Fruit fly (Drosophila melanogaster) whole organism, embryonic: Measurements from ENCODE around the gene CG42823.

ENCODE experiments used
- Bteb2 ChIP-seq: fragments of 200-800 bp; sonication (Bioruptor generic); optimal IDR thresholded peaks from 2 replicates; lab custom pipeline; 2016; ENCODE audit warnings: missing biosample characterization, missing genetic modification characterization
- CG10654 ChIP-seq: fragments of 200-800 bp; sonication (Bioruptor generic); optimal IDR thresholded peaks from 2 replicates; lab custom pipeline; 2016; ENCODE audit warnings: missing biosample characterization, missing genetic modification characterization
- CG12236 ChIP-seq: fragments of 200-800 bp; sonication (Bioruptor generic); optimal IDR thresholded peaks from 2 replicates; lab custom pipeline; 2016; ENCODE audit warnings: missing biosample characterization, missing genetic modification characterization
- CG13624 ChIP-seq: fragments of 200-800 bp; sonication (Bioruptor generic); optimal IDR thresholded peaks from 2 replicates; lab custom pipeline; 2016; ENCODE audit warnings: missing biosample characterization, missing genetic modification characterization
- CG14050 ChIP-seq: fragments of 200-800 bp; sonication (Bioruptor generic); IDR thresholded peaks from 3 replicates; pipeline ENCODE4 v1.3.6; 2022; ENCODE audit warnings: missing biosample characterization, missing genetic modification characterization
- CG17186 ChIP-seq: fragments of 200-800 bp; sonication (Bioruptor generic); optimal IDR thresholded peaks from 3 replicates; lab custom pipeline; 2017; ENCODE audit warnings: missing biosample characterization, missing genetic modification reagents, missing genetic modification characterization
- CG18262 ChIP-seq: fragments of 200-800 bp; optimal IDR thresholded peaks from 3 replicates; lab custom pipeline; 2019; ENCODE audit warnings: missing biosample characterization, mild to moderate bottlenecking, missing genetic modification characterization, moderate library complexity
- CG2678 ChIP-seq: fragments of 200-800 bp; sonication (Bioruptor generic); optimal IDR thresholded peaks from 3 replicates; lab custom pipeline; 2019; ENCODE audit warnings: missing biosample characterization, mild to moderate bottlenecking, missing genetic modification characterization, moderate library complexity
- CG2889 ChIP-seq: fragments of 200-800 bp; sonication (Bioruptor generic); IDR thresholded peaks from 3 replicates; pipeline ENCODE4 v1.3.6; 2022; ENCODE audit warnings: missing biosample characterization, missing genetic modification characterization
- CG3163 ChIP-seq: fragments of 200-800 bp; sonication (Bioruptor generic); optimal IDR thresholded peaks from 3 replicates; lab custom pipeline; 2016; ENCODE audit warnings: missing biosample characterization, missing genetic modification characterization
- CG4404 ChIP-seq: fragments of 200-800 bp; sonication (Bioruptor generic); IDR thresholded peaks from 2 replicates; pipeline ENCODE4 v1.3.6; 2022; ENCODE audit warnings: missing biosample characterization, missing genetic modification characterization
- CG4820 ChIP-seq: fragments of 200-800 bp; sonication (Bioruptor generic); optimal IDR thresholded peaks from 3 replicates; lab custom pipeline; 2016; ENCODE audit warnings: missing biosample characterization, missing genetic modification characterization
- CG5180 ChIP-seq: fragments of 200-800 bp; sonication (Bioruptor generic); optimal IDR thresholded peaks from 3 replicates; lab custom pipeline; 2017; ENCODE audit warnings: missing biosample characterization, missing genetic modification characterization, mild to moderate bottlenecking, moderate library complexity, missing genetic modification reagents
- CG6689 ChIP-seq: fragments of 200-800 bp; sonication (Bioruptor generic); IDR thresholded peaks from 2 replicates; pipeline ENCODE4 v1.3.6; 2022; ENCODE audit warnings: missing biosample characterization, missing genetic modification characterization
- CG8089 ChIP-seq: fragments of 200-800 bp; sonication (Bioruptor generic); optimal IDR thresholded peaks from 3 replicates; lab custom pipeline; 2016; ENCODE audit warnings: missing biosample characterization, missing genetic modification characterization
- CG8290 ChIP-seq, 3 experiments: fragments of 200-800 bp; sonication (Bioruptor generic); optimal IDR thresholded peaks; 2 replicates each; lab custom pipeline; 2016 to 2019; ENCODE audit warnings: missing biosample characterization in 3 of 3, missing genetic modification characterization in 3 of 3, mild to moderate bottlenecking in 2 of 3, moderate library complexity in 1 of 3
- CG8924 ChIP-seq: fragments of 200-800 bp; optimal IDR thresholded peaks from 3 replicates; lab custom pipeline; 2019; ENCODE audit warnings: missing biosample characterization, mild to moderate bottlenecking, missing genetic modification characterization, moderate library complexity
- CG9797 ChIP-seq: fragments of 200-800 bp; sonication (Bioruptor generic); optimal IDR thresholded peaks from 3 replicates; lab custom pipeline; 2018; ENCODE audit warnings: missing biosample characterization, mild to moderate bottlenecking, missing genetic modification characterization
- Doc3 ChIP-seq: fragments of 200-800 bp; sonication (Bioruptor generic); IDR thresholded peaks from 3 replicates; pipeline ENCODE4 v1.3.6; 2022; ENCODE audit warnings: missing biosample characterization, missing genetic modification characterization; ENCODE audit not compliant: partially characterized antibody
- Fer2 ChIP-seq: fragments of 200-800 bp; sonication (Bioruptor generic); optimal IDR thresholded peaks from 2 replicates; lab custom pipeline; 2018; ENCODE audit warnings: missing biosample characterization, mild to moderate bottlenecking, missing genetic modification characterization, moderate library complexity
- HmgD ChIP-seq: fragments of 200-800 bp; sonication (Bioruptor generic); optimal IDR thresholded peaks from 3 replicates; lab custom pipeline; 2016; ENCODE audit warnings: missing biosample characterization, missing genetic modification characterization
- Hr39 ChIP-seq: fragments of >200 bp; optimal IDR thresholded peaks from 2 replicates; lab custom pipeline; 2017
- Max ChIP-seq: fragments of 200-800 bp; sonication (Bioruptor generic); optimal IDR thresholded peaks from 2 replicates; lab custom pipeline; 2016; ENCODE audit warnings: missing biosample characterization, mild to moderate bottlenecking, missing genetic modification characterization
- Vsx1 ChIP-seq: fragments of 200-800 bp; sonication (Bioruptor generic); optimal IDR thresholded peaks from 2 replicates; lab custom pipeline; 2017; ENCODE audit warnings: missing biosample characterization, mild to moderate bottlenecking, missing genetic modification characterization, missing genetic modification reagents
- Xbp1 ChIP-seq: fragments of 200-800 bp; sonication (Bioruptor generic); optimal IDR thresholded peaks from 3 replicates; lab custom pipeline; 2016; ENCODE audit warnings: missing biosample characterization, mild to moderate bottlenecking, missing genetic modification characterization
- ac ChIP-seq: fragments of 200-800 bp; sonication (Bioruptor generic); optimal IDR thresholded peaks from 3 replicates; lab custom pipeline; 2017; ENCODE audit warnings: missing biosample characterization, mild to moderate bottlenecking, missing genetic modification characterization
- chinmo ChIP-seq: fragments of 200-800 bp; sonication (Bioruptor generic); IDR thresholded peaks from 4 replicates; pipeline ENCODE4 v1.3.6; 2022; ENCODE audit warnings: missing biosample characterization, missing genetic modification characterization; ENCODE audit not compliant: partially characterized antibody
- eve ChIP-seq, 2 experiments: fragments of >200 bp; optimal IDR thresholded peaks; 2 replicates each; lab custom pipeline; 2017; ENCODE audit warnings: missing biosample characterization in 2 of 2, missing genetic modification characterization in 2 of 2
- fd102C ChIP-seq: fragments of 200-800 bp; sonication (Bioruptor generic); optimal IDR thresholded peaks from 2 replicates; lab custom pipeline; 2018; ENCODE audit warnings: missing biosample characterization, mild to moderate bottlenecking, missing genetic modification characterization, moderate library complexity
- fd3F ChIP-seq: fragments of 200-800 bp; sonication (Bioruptor generic); optimal IDR thresholded peaks from 2 replicates; lab custom pipeline; 2018; ENCODE audit warnings: missing biosample characterization, mild to moderate bottlenecking, missing genetic modification characterization, moderate library complexity
- gt ChIP-seq: fragments of 200-800 bp; sonication (Bioruptor generic); IDR thresholded peaks from 2 replicates; pipeline ENCODE4 v1.3.6; 2022; ENCODE audit warnings: missing biosample characterization, missing genetic modification characterization
- insv ChIP-seq, 2 experiments: fragments of 200-800 bp; sonication (Bioruptor generic); optimal IDR thresholded peaks; 3 replicates each; lab custom pipeline; 2016 to 2018; ENCODE audit warnings: missing biosample characterization in 2 of 2, missing genetic modification characterization in 2 of 2
- inv ChIP-seq: fragments of 200-800 bp; sonication (Bioruptor generic); IDR thresholded peaks from 2 replicates; pipeline ENCODE4 v1.3.6; 2022; ENCODE audit warnings: missing biosample characterization, missing genetic modification characterization; ENCODE audit not compliant: partially characterized antibody
- lola ChIP-seq, 3 experiments: fragments of >200 bp in 2 of 3; fragments of 200-800 bp in 1 of 3; sonication (Bioruptor generic) in 1 of 3; optimal IDR thresholded peaks; 2 replicates each; lab custom pipeline; 2017 to 2019; ENCODE audit warnings: missing biosample characterization in 3 of 3, missing genetic modification characterization in 3 of 3, mild to moderate bottlenecking in 1 of 3, moderate library complexity in 1 of 3
- nmo ChIP-seq: fragments of 200-800 bp; sonication (Bioruptor generic); optimal IDR thresholded peaks from 2 replicates; lab custom pipeline; 2018; ENCODE audit warnings: missing biosample characterization, mild to moderate bottlenecking, missing genetic modification characterization, moderate library complexity
- oc ChIP-seq: fragments of 200-800 bp; sonication (Bioruptor generic); optimal IDR thresholded peaks from 2 replicates; lab custom pipeline; 2018; ENCODE audit warnings: missing biosample characterization, mild to moderate bottlenecking, missing genetic modification characterization, moderate library complexity
- odd ChIP-seq: fragments of 200-800 bp; sonication (Bioruptor generic); optimal IDR thresholded peaks from 2 replicates; lab custom pipeline; 2017; ENCODE audit warnings: missing biosample characterization, mild to moderate bottlenecking, missing genetic modification characterization
- otp ChIP-seq: fragments of 200-800 bp; sonication (Bioruptor generic); IDR thresholded peaks from 3 replicates; pipeline ENCODE4, ENCODE4 v1.3.6; 2022; ENCODE audit warnings: missing biosample characterization, missing genetic modification characterization
- pan ChIP-seq, 4 experiments: fragments of >200 bp in 3 of 4; fragments of 200-800 bp in 1 of 4; sonication (Bioruptor generic) in 1 of 4; optimal IDR thresholded peaks in 3 of 4; IDR thresholded peaks in 1 of 4; 2 replicates each; pipeline versions ENCODE4 v1.3.6 to Lab custom; 2017 to 2022; ENCODE audit warnings: missing biosample characterization in 2 of 4, missing genetic modification characterization in 2 of 4, mixed read lengths in 1 of 4
- phol ChIP-seq: fragments of 200-800 bp; sonication (Bioruptor generic); optimal IDR thresholded peaks from 3 replicates; lab custom pipeline; 2018; ENCODE audit warnings: missing biosample characterization, mild to moderate bottlenecking, missing genetic modification characterization, moderate library complexity
- rib ChIP-seq: fragments of 200-800 bp; sonication (Bioruptor generic); IDR thresholded peaks from 2 replicates; pipeline ENCODE4 v1.3.6; 2022; ENCODE audit warnings: missing biosample characterization, missing genetic modification characterization
- scrt ChIP-seq: fragments of 200-800 bp; sonication (Bioruptor generic); optimal IDR thresholded peaks from 2 replicates; lab custom pipeline; 2018; ENCODE audit warnings: missing biosample characterization, mild to moderate bottlenecking, missing genetic modification characterization, moderate library complexity
- sens-2 ChIP-seq: fragments of 200-800 bp; sonication (Bioruptor generic); IDR thresholded peaks from 2 replicates; pipeline ENCODE4 v1.3.6; 2022; ENCODE audit warnings: missing biosample characterization, missing genetic modification characterization
- tgo ChIP-seq: fragments of 200-800 bp; sonication (Bioruptor generic); IDR thresholded peaks from 3 replicates; pipeline ENCODE4 v1.3.6; 2022; ENCODE audit warnings: missing biosample characterization, missing genetic modification characterization
- trem ChIP-seq: fragments of 200-800 bp; optimal IDR thresholded peaks from 3 replicates; lab custom pipeline; 2019; ENCODE audit warnings: missing biosample characterization, mild to moderate bottlenecking, missing genetic modification characterization, moderate library complexity
- vfl ChIP-seq: fragments of 200-800 bp; sonication (Bioruptor generic); optimal IDR thresholded peaks from 2 replicates; lab custom pipeline; 2016; ENCODE audit warnings: missing biosample characterization, missing genetic modification characterization
- vvl ChIP-seq: fragments of 200-800 bp; sonication (Bioruptor generic); IDR thresholded peaks from 2 replicates; pipeline ENCODE4 v1.3.6; 2022; ENCODE audit warnings: missing biosample characterization, missing genetic modification characterization

Gene CG42823

DNA sequence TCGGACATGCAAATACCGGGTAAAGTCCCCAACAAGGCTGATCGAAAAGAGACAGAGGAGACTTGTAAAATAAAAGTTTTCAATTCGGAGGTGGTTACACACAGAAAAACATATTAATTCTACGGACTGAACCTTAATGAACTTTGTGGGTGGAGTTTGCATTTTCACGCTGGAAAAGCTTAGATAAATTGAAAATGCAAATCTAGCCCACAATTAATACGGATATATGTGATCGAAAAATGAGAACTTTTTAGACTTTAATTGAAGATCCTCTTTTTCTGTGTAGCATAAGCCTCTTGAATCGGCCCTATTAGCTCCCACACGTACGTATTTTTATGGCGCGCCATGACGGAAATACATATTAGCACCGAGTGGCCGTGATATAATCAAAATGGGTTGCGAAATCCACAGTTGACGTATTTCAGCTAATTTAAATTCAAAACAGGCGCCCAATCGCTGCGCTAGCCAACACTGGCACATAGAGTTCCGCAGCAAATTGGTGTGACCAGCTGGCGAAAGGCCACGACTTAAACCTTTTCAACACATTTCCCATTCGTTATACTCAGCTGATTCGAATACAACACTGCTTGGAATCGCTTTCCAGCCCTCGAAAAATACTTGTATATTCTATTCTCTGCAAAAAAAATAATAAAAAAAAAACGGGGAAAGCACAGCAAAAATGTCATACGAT lies 19.4 kb downstream of the CG42823 start (continued):
- TF ChIP-seq inv (GFP tag; lab: Robert Waterston, UW) (no peak), CG4820 (peak; percentile 15), fd102C (GFP tag; lab: Kevin White, UChicago) (peak; percentile 24), eve (GFP tag; optimal IDR thresholded peaks at IDR 0.05; lab: Kevin White, UChicago) (peak in 1 of 2 experiments; percentile 87), CG10654 (GFP tag; lab: Kevin White, UChicago) (peak; percentile 10), CG4404 (GFP tag; lab: Robert Waterston, UW) (peak; percentile 39; the same call in 1 of the 2 replicates), vvl (peak; percentile 91), CG2889 (no peak), otp (GFP tag; lab: Robert Waterston, UW) (peak; percentile 52; the same call in 1 of the 3 replicates), scrt (peak; percentile 34), CG8924 (peak; percentile 33), odd (GFP tag; lab: Kevin White, UChicago) (peak; percentile 56), fd3F (GFP tag; lab: Kevin White, UChicago) (peak; percentile 67), sens-2 (no peak), CG2678 (tag; lab: Kevin White, UChicago) (peak; percentile 73), ac (GFP tag; lab: Kevin White, UChicago) (no peak), trem (tag; lab: Kevin White, UChicago) (peak; percentile 51), CG6689 (GFP tag; lab: Robert Waterston, UW) (peak; percentile 56; the same call in 1 of the 2 replicates), vfl (GFP tag; lab: Kevin White, UChicago) (peak; percentile 57), Xbp1 (peak; percentile 76), CG14050 (GFP tag; lab: Robert Waterston, UW) (peak; percentile 20; the same call in 2 of the 3 replicates), CG12236 (GFP tag; lab: Kevin White, UChicago) (no peak), Doc3 (GFP tag; lab: Robert Waterston, UW) (no peak), CG5180 (GFP tag; lab: Kevin White, UChicago) (peak; percentile 27), CG8290 (GFP tag; optimal IDR thresholded peaks at IDR 0.05; lab: Kevin White, UChicago) (peak; percentile 61), CG8290 (tag; optimal IDR thresholded peaks at IDR 0.05; lab: Kevin White, UChicago) (peak in 1 of 2 experiments; percentile 85), Fer2 (peak; percentile 3), CG17186 (peak; percentile 71), gt (no peak), Hr39 (lab: Kevin White, UChicago) (no peak), rib (GFP tag; lab: Robert Waterston, UW) (0 out of 2 replicates have a peak, but pooled peaks have one; percentile 49), CG8089 (peak; percentile 16), CG13624 (GFP tag; lab: Kevin White, UChicago) (peak; percentile 80), lola (GFP tag; optimal IDR thresholded peaks at IDR 0.05; lab: Kevin White, UChicago) (no peak), tgo (GFP tag; lab: Robert Waterston, UW) (peak; percentile 71; the same call in 2 of the 3 replicates), insv (GFP tag; optimal IDR thresholded peaks at IDR 0.05; lab: Kevin White, UChicago) (peak in 1 of 2 experiments; percentile 36), CG3163 (GFP tag; lab: Kevin White, UChicago) (peak; percentile 58), oc (tag; lab: Kevin White, UChicago) (no peak), nmo (peak; percentile 35), Vsx1 (GFP tag; lab: Kevin White, UChicago) (peak; percentile 95), pan (optimal IDR thresholded peaks at IDR 0.05; lab: Kevin White, UChicago) (no peak), pan (GFP tag; optimal IDR thresholded peaks at IDR 0.05 in 1 of 2, IDR thresholded peaks at IDR 0.05 in 1 of 2) (peak in 1 of 2 experiments; percentile 44), CG9797 (GFP tag; lab: Kevin White, UChicago) (peak; percentile 93), phol (tag; lab: Kevin White, UChicago) (peak; percentile 59), Bteb2 (peak; percentile 60), CG18262 (tag; lab: Kevin White, UChicago) (peak; percentile 28), Max (peak; percentile 47), chinmo (GFP tag; lab: Robert Waterston, UW) (no peak; the same call in 3 of the 4 replicates), HmgD (peak; percentile 37)
